Worm (Caenorhabditis elegans) whole organism, L4/young adult: ENCODE measurements around the gene spat-2.

ENCODE experiments used
- W03F9.2 ChIP-seq: fragments of 150-350 bp; optimal IDR thresholded peaks from 2 replicates; lab custom pipeline; 2014; ENCODE audit warnings: missing biosample characterization, missing genetic modification characterization
- dao-5 ChIP-seq: sonication (generic microtip); optimal IDR thresholded peaks from 2 replicates; lab custom pipeline; 2016; ENCODE audit warnings: missing genotype, missing genetic modification characterization, moderate library complexity, missing compliant biosample characterization
- him-1 ChIP-seq: sonication (generic microtip); optimal IDR thresholded peaks from 2 replicates; lab custom pipeline; 2016; ENCODE audit warnings: missing genotype, missing genetic modification reagents, missing genetic modification characterization, missing compliant biosample characterization

- TF ChIP-seq dao-5 (tag; lab: Kevin White, UChicago) (no peak), W03F9.2 (no peak), him-1 (tag; lab: Kevin White, UChicago) (no peak)
These were observed 54.2 kb downstream of the spat-2 start for ce11 chrIII:11090870-11091386.
